Worm (Caenorhabditis elegans) whole organism, young adult: ENCODE data around the gene col-132.

Source experiments
- B0019.2 ChIP-seq: fragments of 200-800 bp; sonication (Bioruptor generic); conservative IDR thresholded peaks from 2 replicates; pipeline ENCODE4 v1.3.6; 2022; ENCODE audit warnings: missing genetic modification reagents, missing genetic modification characterization, missing compliant biosample characterization
- F22D6.2 ChIP-seq: sonication (generic microtip); optimal IDR thresholded peaks from 2 replicates; lab custom pipeline; 2016; ENCODE audit warnings: mild to moderate bottlenecking, missing genetic modification characterization, missing compliant biosample characterization
- F39B2.1 ChIP-seq: fragments of 200-800 bp; sonication (Bioruptor generic); IDR thresholded peaks from 2 replicates; pipeline ENCODE4 v1.3.6; 2022; ENCODE audit warnings: missing genetic modification reagents, missing genetic modification characterization, missing compliant biosample characterization
- F55B11.4 ChIP-seq: sonication (generic microtip); optimal IDR thresholded peaks from 2 replicates; lab custom pipeline; 2016; ENCODE audit warnings: missing compliant biosample characterization, missing genetic modification characterization, borderline replicate concordance; ENCODE audit not compliant: insufficient read depth
- K11D2.4 ChIP-seq: fragments of 200-800 bp; sonication (Bioruptor generic); IDR thresholded peaks from 2 replicates; pipeline ENCODE4 v1.3.6; 2022; ENCODE audit warnings: missing genetic modification reagents, missing genetic modification characterization, missing compliant biosample characterization
- Y53G8AR.9 ChIP-seq: fragments of 200-800 bp; sonication (Bioruptor generic); conservative IDR thresholded peaks from 2 replicates; pipeline ENCODE4 v1.3.6; 2022; ENCODE audit warnings: missing genetic modification reagents, missing genetic modification characterization, missing compliant biosample characterization
- Y67H2A.10 ChIP-seq: fragments of 200-800 bp; sonication (Bioruptor generic); conservative IDR thresholded peaks from 2 replicates; pipeline ENCODE4 v1.3.6; 2022; ENCODE audit warnings: missing genetic modification reagents, missing genetic modification characterization, missing compliant biosample characterization
- ZK185.1 ChIP-seq: sonication (generic microtip); optimal IDR thresholded peaks from 2 replicates; lab custom pipeline; 2016; ENCODE audit warnings: mild to moderate bottlenecking, missing genetic modification characterization, missing compliant biosample characterization; ENCODE audit not compliant: poor library complexity, severe bottlenecking
- ama-1 ChIP-seq, 3 experiments: fragments of 150-350 bp in 1 of 3; sonication (generic microtip) in 2 of 3; optimal IDR thresholded peaks; 2 replicates each; lab custom pipeline; 2014 to 2018; ENCODE audit warnings: missing biosample characterization in 2 of 3, missing genetic modification characterization in 2 of 3, missing genetic modification reagents in 2 of 3
- cebp-1 ChIP-seq, 2 experiments: fragments of 200-800 bp in 1 of 2; sonication (Bioruptor generic) in 1 of 2; sonication (generic microtip) in 1 of 2; IDR thresholded peaks in 1 of 2; optimal IDR thresholded peaks in 1 of 2; 2 replicates each; pipeline versions ENCODE4 v1.3.6 to Lab custom; 2017 to 2022; ENCODE audit warnings: missing compliant biosample characterization in 2 of 2, missing genetic modification characterization in 2 of 2, mild to moderate bottlenecking in 1 of 2, missing genetic modification reagents in 1 of 2, moderate library complexity in 1 of 2
- cebp-2 ChIP-seq: fragments of 200-800 bp; sonication (Bioruptor generic); IDR thresholded peaks from 2 replicates; pipeline ENCODE4 v1.3.6; 2022; ENCODE audit warnings: missing genetic modification characterization, missing compliant biosample characterization
- ceh-27 ChIP-seq: fragments of 200-800 bp; sonication (Bioruptor generic); optimal IDR thresholded peaks from 2 replicates; lab custom pipeline; 2018; ENCODE audit warnings: mild to moderate bottlenecking, missing genetic modification characterization, moderate library complexity, missing compliant biosample characterization
- ceh-58 ChIP-seq: fragments of 200-800 bp; sonication (Bioruptor generic); IDR thresholded peaks from 2 replicates; pipeline ENCODE4 v1.3.6; 2022; ENCODE audit warnings: missing genetic modification characterization, missing compliant biosample characterization
- ceh-79 ChIP-seq: sonication (generic microtip); optimal IDR thresholded peaks from 2 replicates; lab custom pipeline; 2017; ENCODE audit warnings: mild to moderate bottlenecking, missing genetic modification characterization, missing compliant biosample characterization
- dox-1 ChIP-seq: fragments of 200-800 bp; sonication (Bioruptor generic); IDR thresholded peaks from 2 replicates; pipeline ENCODE4 v1.3.6; 2022; ENCODE audit warnings: missing genetic modification reagents, missing genetic modification characterization, missing compliant biosample characterization
- dpl-1 ChIP-seq: fragments of 150-350 bp; optimal IDR thresholded peaks from 2 replicates; lab custom pipeline; 2014; ENCODE audit warnings: missing biosample characterization, missing genetic modification reagents, missing genetic modification characterization
- hmg-1.2 ChIP-seq: fragments of 200-800 bp; sonication (Bioruptor generic); IDR thresholded peaks from 2 replicates; pipeline ENCODE4 v1.3.6; 2022; ENCODE audit warnings: missing genetic modification reagents, missing genetic modification characterization, missing compliant biosample characterization
- hmg-20 ChIP-seq: fragments of 200-800 bp; sonication (Bioruptor generic); IDR thresholded peaks from 2 replicates; pipeline ENCODE4 v1.3.6; 2022; ENCODE audit warnings: missing genetic modification reagents, missing genetic modification characterization, missing compliant biosample characterization
- hrde-1 ChIP-seq: sonication (generic microtip); optimal IDR thresholded peaks from 2 replicates; lab custom pipeline; 2016; ENCODE audit warnings: missing genetic modification characterization, mild to moderate bottlenecking, missing compliant biosample characterization, moderate library complexity, missing genotype, missing genetic modification reagents, borderline replicate concordance
- lin-26 ChIP-seq: fragments of 200-800 bp; sonication (Bioruptor generic); IDR thresholded peaks from 2 replicates; pipeline ENCODE4 v1.3.6; 2022; ENCODE audit warnings: missing genetic modification reagents, missing genetic modification characterization, missing compliant biosample characterization
- lin-35 ChIP-seq, 3 experiments: fragments of 150-350 bp in 2 of 3; sonication (generic microtip) in 1 of 3; optimal IDR thresholded peaks; 2 replicates each; lab custom pipeline; 2014 to 2018; ENCODE audit warnings: missing biosample characterization in 3 of 3, missing genetic modification characterization in 3 of 3, missing genetic modification reagents in 3 of 3
- lin-40 ChIP-seq: sonication (generic microtip); optimal IDR thresholded peaks from 2 replicates; lab custom pipeline; 2016; ENCODE audit warnings: missing genetic modification characterization, mild to moderate bottlenecking, missing compliant biosample characterization, missing genotype, missing genetic modification reagents
- madf-3 ChIP-seq: fragments of 200-800 bp; sonication (Bioruptor generic); IDR thresholded peaks from 2 replicates; pipeline ENCODE4 v1.3.6; 2022; ENCODE audit warnings: missing genetic modification reagents, missing genetic modification characterization, missing compliant biosample characterization
- madf-6 ChIP-seq: fragments of 200-800 bp; sonication (Bioruptor generic); IDR thresholded peaks from 2 replicates; pipeline ENCODE4 v1.3.6; 2022; ENCODE audit warnings: missing genetic modification reagents, missing genetic modification characterization, missing compliant biosample characterization
- madf-8 ChIP-seq: fragments of 200-800 bp; sonication (Bioruptor generic); conservative IDR thresholded peaks from 2 replicates; pipeline ENCODE4 v1.3.6; 2022; ENCODE audit warnings: missing genetic modification reagents, missing genetic modification characterization, missing compliant biosample characterization
- mcd-1 ChIP-seq: fragments of 200-800 bp; sonication (Bioruptor generic); IDR thresholded peaks from 2 replicates; pipeline ENCODE4 v1.3.6; 2022; ENCODE audit warnings: missing genetic modification reagents, missing genetic modification characterization, missing compliant biosample characterization
- mxl-1 ChIP-seq: sonication (generic microtip); optimal IDR thresholded peaks from 2 replicates; lab custom pipeline; 2016; ENCODE audit warnings: missing genetic modification characterization, missing compliant biosample characterization
- nfya-1 ChIP-seq: sonication (generic microtip); optimal IDR thresholded peaks from 2 replicates; lab custom pipeline; 2017; ENCODE audit warnings: antibody characterized with exemption, missing compliant biosample characterization, missing genetic modification characterization, borderline replicate concordance; ENCODE audit not compliant: insufficient read depth
- nhr-80 ChIP-seq: sonication (generic microtip); optimal IDR thresholded peaks from 2 replicates; lab custom pipeline; 2016; ENCODE audit warnings: missing genetic modification characterization, missing compliant biosample characterization
- pha-4 ChIP-seq: fragments of 150-350 bp; sonication (generic microtip); optimal IDR thresholded peaks from 2 replicates; lab custom pipeline; 2014; ENCODE audit warnings: missing biosample characterization, missing genetic modification reagents, missing genetic modification characterization
- repo-1 ChIP-seq: sonication (generic microtip); optimal IDR thresholded peaks from 2 replicates; lab custom pipeline; 2017; ENCODE audit warnings: mild to moderate bottlenecking, missing genetic modification characterization, missing compliant biosample characterization
- sea-2 ChIP-seq: fragments of 200-800 bp; sonication (Bioruptor generic); IDR thresholded peaks from 2 replicates; pipeline ENCODE4 v1.3.6; 2022; ENCODE audit warnings: missing genetic modification characterization, missing compliant biosample characterization
- snpc-3.4 ChIP-seq: sonication (generic microtip); optimal IDR thresholded peaks from 2 replicates; lab custom pipeline; 2017; ENCODE audit warnings: missing genetic modification characterization, mild to moderate bottlenecking, missing compliant biosample characterization, antibody characterized with exemption, moderate library complexity, missing genotype, missing genetic modification reagents
- tbx-9 ChIP-seq: sonication (generic microtip); optimal IDR thresholded peaks from 2 replicates; lab custom pipeline; 2016; ENCODE audit warnings: borderline replicate concordance, missing genetic modification characterization, inconsistent platforms, missing compliant biosample characterization
- unc-130 ChIP-seq: sonication (generic microtip); optimal IDR thresholded peaks from 2 replicates; lab custom pipeline; 2016; ENCODE audit warnings: missing genetic modification reagents, missing genetic modification characterization, missing compliant biosample characterization
- xnd-1 ChIP-seq: sonication (generic microtip); optimal IDR thresholded peaks from 2 replicates; lab custom pipeline; 2016; ENCODE audit warnings: missing genotype, missing genetic modification reagents, missing genetic modification characterization, missing compliant biosample characterization
- zfh-2 ChIP-seq: fragments of 200-800 bp; sonication (Bioruptor generic); conservative IDR thresholded peaks from 2 replicates; pipeline ENCODE4 v1.3.6; 2022; ENCODE audit warnings: missing genetic modification reagents, missing genetic modification characterization, missing compliant biosample characterization
- ztf-18 ChIP-seq: sonication (generic microtip); optimal IDR thresholded peaks from 2 replicates; lab custom pipeline; 2016; ENCODE audit warnings: missing genotype, mild to moderate bottlenecking, missing genetic modification characterization, missing compliant biosample characterization
- ztf-26 ChIP-seq: sonication (generic microtip); optimal IDR thresholded peaks from 2 replicates; lab custom pipeline; 2017; ENCODE audit warnings: missing genetic modification characterization, missing compliant biosample characterization
- ztf-6 ChIP-seq: fragments of 200-800 bp; sonication (Bioruptor generic); IDR thresholded peaks from 2 replicates; pipeline ENCODE4 v1.3.6; 2022; ENCODE audit warnings: missing genetic modification reagents, missing genetic modification characterization, missing compliant biosample characterization

The col-132 gene

ce11 chrIV:13082836-13083763 is 7.8 kb downstream of the col-132 start (continued):
- TF ChIP-seq lin-35 (GFP tag; optimal IDR thresholded peaks at IDR 0.05; lab: Kevin White, UChicago) (peak in 1 of 3 experiments; percentile 50), dpl-1 (GFP tag; lab: Kevin White, UChicago) (no peak), ztf-18 (tag; lab: Kevin White, UChicago) (no peak), madf-3 (GFP tag; lab: Robert Waterston, UW) (0 out of 2 replicates have a peak, but pooled peaks have one; percentile 3), F39B2.1 (GFP tag; lab: Robert Waterston, UW) (peak; percentile 36; the same call in 1 of the 2 replicates), unc-130 (no peak), hmg-1.2 (0 out of 2 replicates have a peak, but pooled peaks have one; percentile 8), repo-1 (tag; lab: Kevin White, UChicago) (no peak), cebp-2 (GFP tag; lab: Robert Waterston, UW) (peak; percentile 6; the same call in 1 of the 2 replicates), lin-40 (peak; percentile 36), Y53G8AR.9 (peak; percentile 28; the same call in 1 of the 2 replicates), F22D6.2 (tag; lab: Kevin White, UChicago) (no peak)

- TF ChIP-seq ztf-26 (tag; lab: Kevin White, UChicago): peak; percentile 27
- TF ChIP-seq ztf-6 (GFP tag; lab: Robert Waterston, UW): no peak
- no peak for TF ChIP-seq nhr-80
- TF ChIP-seq mcd-1 (GFP tag; lab: Robert Waterston, UW): peak; percentile 28; the same call in 1 of the 2 replicates
- TF ChIP-seq ama-1 (optimal IDR thresholded peaks at IDR 0.05; lab: Kevin White, UChicago): peak; percentile 81
- TF ChIP-seq ama-1 (GFP tag; optimal IDR thresholded peaks at IDR 0.05; lab: Kevin White, UChicago): no peak
- TF ChIP-seq ceh-27 (GFP tag; lab: Kevin White, UChicago): peak; percentile 19
- TF ChIP-seq K11D2.4 (GFP tag; lab: Robert Waterston, UW): 0 out of 2 replicates have a peak, but pooled peaks have one; percentile 56
- TF ChIP-seq lin-26 (GFP tag; lab: Robert Waterston, UW): peak; percentile 60; the same call in 1 of the 2 replicates
- no peak for TF ChIP-seq nfya-1 (tag; lab: Kevin White, UChicago)
- no peak for TF ChIP-seq ceh-58 (GFP tag; lab: Robert Waterston, UW)
- no peak for TF ChIP-seq F22D6.2 (tag; lab: Kevin White, UChicago)
- TF ChIP-seq hrde-1: no peak
These were observed 8.8 kb downstream of the col-132 start for ce11 chrIV:13082106-13082505.

- TF ChIP-seq ceh-79 (tag; lab: Kevin White, UChicago): no peak
- TF ChIP-seq madf-6 (GFP tag; lab: Robert Waterston, UW): 0 out of 2 replicates have a peak, but pooled peaks have one; percentile 6
- TF ChIP-seq Y67H2A.10: no peak
- peak; percentile 31 for TF ChIP-seq ama-1 (optimal IDR thresholded peaks at IDR 0.05; lab: Kevin White, UChicago)
- no peak for TF ChIP-seq ama-1 (GFP tag; optimal IDR thresholded peaks at IDR 0.05; lab: Kevin White, UChicago)
- no peak for TF ChIP-seq cebp-1 (GFP tag; IDR thresholded peaks at IDR 0.05; lab: Robert Waterston, UW)
- no peak for TF ChIP-seq cebp-1 (tag; optimal IDR thresholded peaks at IDR 0.05; lab: Kevin White, UChicago)
- peak; percentile 40 for TF ChIP-seq repo-1 (tag; lab: Kevin White, UChicago)
- no peak for TF ChIP-seq B0019.2 (GFP tag; lab: Robert Waterston, UW)
These were observed 10.0 kb downstream of the col-132 start for ce11 chrIV:13080861-13081260.

ce11 chrIV:13080185-13080584 is 10.7 kb downstream of the col-132 start:
- TF ChIP-seq xnd-1 (tag; lab: Kevin White, UChicago): no peak
- TF ChIP-seq zfh-2 (GFP tag; lab: Robert Waterston, UW): no peak
- no peak for TF ChIP-seq hmg-20 (GFP tag; lab: Robert Waterston, UW)
- TF ChIP-seq sea-2 (GFP tag; lab: Robert Waterston, UW): no peak
- no peak for TF ChIP-seq tbx-9 (tag; lab: Kevin White, UChicago)
- no peak for TF ChIP-seq dpl-1 (GFP tag; lab: Kevin White, UChicago)
- no peak for TF ChIP-seq snpc-3.4 (tag; lab: Kevin White, UChicago)
- TF ChIP-seq F55B11.4 (tag; lab: Kevin White, UChicago): no peak
- TF ChIP-seq madf-8: no peak
- no peak for TF ChIP-seq cebp-2 (GFP tag; lab: Robert Waterston, UW)
- no peak for TF ChIP-seq ZK185.1
- TF ChIP-seq mxl-1 (tag; lab: Kevin White, UChicago): no peak
- no peak for TF ChIP-seq pha-4 (tag; lab: Kevin White, UChicago)
- TF ChIP-seq hrde-1: no peak
- no peak for TF ChIP-seq dox-1
